Fruit fly (Drosophila melanogaster): Measurements from ENCODE around the gene CG18558.

CG18558 gene

DNA sequence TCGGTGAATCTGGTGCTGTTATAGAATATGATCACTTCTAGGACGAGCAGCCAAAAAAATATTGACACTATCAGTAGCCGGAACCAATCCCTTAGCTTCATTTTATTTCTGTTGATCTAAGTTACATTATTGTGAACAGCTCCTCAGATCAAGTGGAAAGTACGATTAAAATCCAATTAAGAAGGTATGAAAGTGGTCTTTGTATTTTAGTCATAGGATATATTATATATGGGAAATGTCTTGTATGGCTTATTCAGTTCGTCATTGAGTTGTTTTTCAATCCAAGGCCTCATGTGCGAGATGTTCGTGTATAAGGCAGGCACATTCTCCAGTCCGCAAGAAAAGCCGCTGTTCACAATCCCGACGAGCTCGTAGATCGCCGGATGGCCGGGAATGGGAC is at the start of gene CG18558:
CG18558 (minus strand) TSS at position 101 of the 400 bp plus-strand sequence.
- TF ChIP-seq D19B (GFP tag; optimal IDR thresholded peaks at IDR 0.05) = no peak
- TF ChIP-seq CG11093 (GFP tag; IDR thresholded peaks at IDR 0.05) = no peak
- no peak for TF ChIP-seq Mes4 (GFP tag; optimal IDR thresholded peaks at IDR 0.05)
- TF ChIP-seq CG2116 (GFP tag; optimal IDR thresholded peaks at IDR 0.05) = no peak
- TF ChIP-seq abd-A (tag; optimal IDR thresholded peaks at IDR 0.05) = no peak
- no peak for TF ChIP-seq row (GFP tag; IDR thresholded peaks at IDR 0.05)
- TF ChIP-seq gfzf (GFP tag; optimal IDR thresholded peaks at IDR 0.05) = no peak
- no peak for TF ChIP-seq CG18764 (GFP tag; optimal IDR thresholded peaks at IDR 0.05)
- TF ChIP-seq CG9727 (GFP tag; optimal IDR thresholded peaks at IDR 0.05) = no peak
- TF ChIP-seq CG14667 (GFP tag; IDR thresholded peaks at IDR 0.05) = no peak
- no peak for TF ChIP-seq rib (GFP tag; IDR thresholded peaks at IDR 0.05)
- no peak for TF ChIP-seq gt (GFP tag; IDR thresholded peaks at IDR 0.05)
- no peak for TF ChIP-seq sr (GFP tag; IDR thresholded peaks at IDR 0.05)
- TF ChIP-seq Elba2 (GFP tag; optimal IDR thresholded peaks at IDR 0.05) = no peak

DNA sequence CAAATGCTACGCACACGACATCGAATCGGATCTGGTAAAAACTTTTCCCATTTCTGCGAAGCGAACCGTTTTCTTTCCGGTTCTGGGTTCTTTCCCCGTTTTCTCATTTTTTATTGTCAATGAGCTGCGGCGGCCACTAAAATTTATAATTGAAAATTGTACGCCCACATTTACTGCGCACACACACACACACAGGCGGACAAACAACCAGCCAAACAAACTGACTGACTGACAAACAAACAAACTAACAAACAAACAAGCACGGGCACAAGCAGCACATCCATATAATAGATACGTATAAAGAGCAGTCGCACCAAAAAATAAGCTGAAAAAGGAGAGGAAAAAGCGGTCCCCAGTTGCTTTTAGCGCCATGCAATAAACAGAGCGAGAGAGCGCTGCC is 46.9 kb upstream of the CG18558 start:
- no peak for TF ChIP-seq eve (GFP tag; optimal IDR thresholded peaks at IDR 0.05)
- peak; percentile 51 for TF ChIP-seq CG13894 (tag; optimal IDR thresholded peaks at IDR 0.05)
- no peak for TF ChIP-seq sim (GFP tag; IDR thresholded peaks at IDR 0.05)
- no peak for TF ChIP-seq CG7786 (GFP tag; optimal IDR thresholded peaks at IDR 0.05)
- TF ChIP-seq emc (GFP tag; optimal IDR thresholded peaks at IDR 0.05) = no peak
- TF ChIP-seq CG4360 (GFP tag; IDR thresholded peaks at IDR 0.05) = 0 out of 2 replicates have a peak, but pooled peaks have one; percentile 12
- TF ChIP-seq Trl (optimal IDR thresholded peaks at IDR 0.05) = peak; percentile 2 to 15
- no peak for TF ChIP-seq Trl (GFP tag; optimal IDR thresholded peaks at IDR 0.05)
- TF ChIP-seq CG11696 (GFP tag; IDR thresholded peaks at IDR 0.05) = no peak
- TF ChIP-seq CG2712 (tag; optimal IDR thresholded peaks at IDR 0.05) = no peak
- no peak for TF ChIP-seq bbx (GFP tag; IDR thresholded peaks at IDR 0.05; ENCODE audit: partially characterized antibody)
- TF ChIP-seq CG11085 (GFP tag; IDR thresholded peaks at IDR 0.05) = no peak
- no peak for TF ChIP-seq CG5245 (GFP tag; optimal IDR thresholded peaks at IDR 0.05)
- no peak for TF ChIP-seq Hmx (GFP tag; optimal IDR thresholded peaks at IDR 0.05)
- no peak for TF ChIP-seq CG13287 (GFP tag; IDR thresholded peaks at IDR 0.05; ENCODE audit: partially characterized antibody)
- no peak for TF ChIP-seq row (GFP tag; IDR thresholded peaks at IDR 0.05)
- no peak for TF ChIP-seq CG3847 (GFP tag; IDR thresholded peaks at IDR 0.05)
- TF ChIP-seq Bgb (GFP tag; IDR thresholded peaks at IDR 0.05; ENCODE audit: partially characterized antibody) = 0 out of 2 replicates have a peak, but pooled peaks have one; percentile 9
- TF ChIP-seq Dip3 (GFP tag; optimal IDR thresholded peaks at IDR 0.05) = no peak
- TF ChIP-seq scrt (GFP tag; optimal IDR thresholded peaks at IDR 0.05) = no peak
- no peak for TF ChIP-seq kay (GFP tag; optimal IDR thresholded peaks at IDR 0.05)
- peak; percentile 19 for TF ChIP-seq Med (GFP tag)
- TF ChIP-seq CG16863 (GFP tag; optimal IDR thresholded peaks at IDR 0.05) = no peak
- TF ChIP-seq Xrp1 (GFP tag; IDR thresholded peaks at IDR 0.05) = 0 out of 2 replicates have a peak, but pooled peaks have one; percentile 18
- no peak for TF ChIP-seq Fer2 (tag; optimal IDR thresholded peaks at IDR 0.05)
- TF ChIP-seq cg (GFP tag; optimal IDR thresholded peaks at IDR 0.05) = peak; percentile 45
- no peak for TF ChIP-seq Hr3 (GFP tag; optimal IDR thresholded peaks at IDR 0.05)
- no peak for TF ChIP-seq sna (GFP tag; IDR thresholded peaks at IDR 0.05; ENCODE audit: partially characterized antibody)
- no peak for TF ChIP-seq shn (GFP tag; optimal IDR thresholded peaks at IDR 0.05)
- no peak for TF ChIP-seq dm (GFP tag; optimal IDR thresholded peaks at IDR 0.05)
- TF ChIP-seq CG7928 (GFP tag; optimal IDR thresholded peaks at IDR 0.05) = no peak
- TF ChIP-seq CG1529 (GFP tag; optimal IDR thresholded peaks at IDR 0.05) = no peak
- no peak for TF ChIP-seq CG8924 (tag; optimal IDR thresholded peaks at IDR 0.05)
- TF ChIP-seq Poxn (GFP tag; IDR thresholded peaks at IDR 0.05) = no peak
- TF ChIP-seq odd (GFP tag; optimal IDR thresholded peaks at IDR 0.05) = no peak
- no peak for TF ChIP-seq CG2116 (GFP tag; optimal IDR thresholded peaks at IDR 0.05)
- no peak for TF ChIP-seq nom (GFP tag; optimal IDR thresholded peaks at IDR 0.05)
- no peak for TF ChIP-seq E2f2 (GFP tag; IDR thresholded peaks at IDR 0.05)
- TF ChIP-seq kni (GFP tag; optimal IDR thresholded peaks at IDR 0.05) = peak; percentile 28
- no peak for TF ChIP-seq Doc2 (GFP tag; IDR thresholded peaks at IDR 0.05)
